Worm (Caenorhabditis elegans): ENCODE data around the gene Y38E10A.22.

The Y38E10A.22 gene

ce11 chrII:12629387-12629786, 48.2 kb downstream of the Y38E10A.22 start, which contains the start of gene Y38E10A.28:
Y38E10A.28 (plus strand) TSS chrII:12629687.
- TF ChIP-seq sem-4 (tag; optimal IDR thresholded peaks at IDR 0.05) (no peak), nhr-25 (tag; optimal IDR thresholded peaks at IDR 0.05) (no peak), nhr-237 (tag; optimal IDR thresholded peaks at IDR 0.05) (no peak), unc-55 (GFP tag; optimal IDR thresholded peaks at IDR 0.05) (no peak), ZK546.5 (tag; optimal IDR thresholded peaks at IDR 0.05) (no peak), egl-27 (tag; optimal IDR thresholded peaks at IDR 0.05) (no peak), ceh-82 (tag; optimal IDR thresholded peaks at IDR 0.05) (no peak)

- TF ChIP-seq sma-9 (GFP tag; optimal IDR thresholded peaks at IDR 0.05) (peak; percentile 37), sma-9 (tag; optimal IDR thresholded peaks at IDR 0.05) (no peak), nhr-11 (tag; optimal IDR thresholded peaks at IDR 0.05) (no peak), peb-1 (tag; optimal IDR thresholded peaks at IDR 0.05) (no peak), nhr-25 (tag; optimal IDR thresholded peaks at IDR 0.05) (peak; percentile 71)
These were observed 49.0 kb downstream of the Y38E10A.22 start, which contains the start of gene nspe-5 for ce11 chrII:12628566-12628965. nspe-5 (plus strand) TSS chrII:12628866.

- TF ChIP-seq mdl-1 (tag; optimal IDR thresholded peaks at IDR 0.05) (no peak), mab-5 (tag; optimal IDR thresholded peaks at IDR 0.05) (no peak), peb-1 (tag; optimal IDR thresholded peaks at IDR 0.05) (no peak), R02D3.7 (tag; optimal IDR thresholded peaks at IDR 0.05) (no peak), ztf-4 (tag; optimal IDR thresholded peaks at IDR 0.05) (no peak), unc-62 (GFP tag; optimal IDR thresholded peaks at IDR 0.05) (no peak), F13H6.1 (tag; optimal IDR thresholded peaks at IDR 0.05) (no peak), snpc-4 (tag; optimal IDR thresholded peaks at IDR 0.05) (no peak), unc-55 (GFP tag; optimal IDR thresholded peaks at IDR 0.05) (no peak), mbf-1 (tag; optimal IDR thresholded peaks at IDR 0.05) (no peak), skn-1 (tag; optimal IDR thresholded peaks at IDR 0.05) (no peak), nhr-77 (tag; optimal IDR thresholded peaks at IDR 0.05) (no peak), dmd-4 (tag; optimal IDR thresholded peaks at IDR 0.05) (no peak)
These were observed 50.7 kb downstream of the Y38E10A.22 start, which contains the start of gene nspe-7 for ce11 chrII:12626887-12627286. nspe-7 (plus strand) TSS chrII:12627187.

- TF ChIP-seq blmp-1 (tag; optimal IDR thresholded peaks at IDR 0.05; ENCODE audit: insufficient read depth) = no peak
- no peak for TF ChIP-seq F13H6.1 (tag; optimal IDR thresholded peaks at IDR 0.05)
- no peak for TF ChIP-seq sma-9 (GFP tag; optimal IDR thresholded peaks at IDR 0.05)
- TF ChIP-seq sma-9 (tag; optimal IDR thresholded peaks at IDR 0.05) = no peak
- no peak for TF ChIP-seq skn-1 (tag; optimal IDR thresholded peaks at IDR 0.05)
- no peak for TF ChIP-seq unc-55 (GFP tag; optimal IDR thresholded peaks at IDR 0.05)
- no peak for TF ChIP-seq nhr-10 (tag; optimal IDR thresholded peaks at IDR 0.05)
- TF ChIP-seq nhr-11 (tag; optimal IDR thresholded peaks at IDR 0.05) = no peak
- TF ChIP-seq nhr-21 (tag; optimal IDR thresholded peaks at IDR 0.05) = no peak
These were observed 51.4 kb downstream of the Y38E10A.22 start for ce11 chrII:12626120-12626624.

ce11 chrII:12625673-12626072, 51.9 kb downstream of the Y38E10A.22 start:
- TF ChIP-seq elt-1 (tag; optimal IDR thresholded peaks at IDR 0.05) (no peak), unc-39 (tag; optimal IDR thresholded peaks at IDR 0.05) (no peak), ceh-16 (tag; optimal IDR thresholded peaks at IDR 0.05) (no peak), ztf-4 (tag; optimal IDR thresholded peaks at IDR 0.05) (no peak), nhr-21 (tag; optimal IDR thresholded peaks at IDR 0.05) (peak; percentile 95), unc-55 (GFP tag; optimal IDR thresholded peaks at IDR 0.05) (no peak), lin-13 (GFP tag; optimal IDR thresholded peaks at IDR 0.05) (no peak), ceh-82 (tag; optimal IDR thresholded peaks at IDR 0.05) (no peak), blmp-1 (tag; optimal IDR thresholded peaks at IDR 0.05; ENCODE audit: insufficient read depth) (peak; percentile 57), nhr-11 (tag; optimal IDR thresholded peaks at IDR 0.05) (no peak), lsy-2 (tag; optimal IDR thresholded peaks at IDR 0.05) (no peak), zag-1 (tag; optimal IDR thresholded peaks at IDR 0.05) (no peak), mdl-1 (tag; optimal IDR thresholded peaks at IDR 0.05) (peak; percentile 52 to 79), sma-9 (GFP tag; optimal IDR thresholded peaks at IDR 0.05) (peak; percentile 98), sma-9 (tag; optimal IDR thresholded peaks at IDR 0.05) (no peak), nhr-23 (tag; optimal IDR thresholded peaks at IDR 0.05) (no peak), ztf-1 (GFP tag; conservative IDR thresholded peaks at IDR 0.05) (no peak), aly-2 (tag; optimal IDR thresholded peaks at IDR 0.05) (no peak), nhr-6 (tag; optimal IDR thresholded peaks at IDR 0.05) (no peak), gmeb-1 (tag; optimal IDR thresholded peaks at IDR 0.05) (peak; percentile 51), crh-2 (tag; optimal IDR thresholded peaks at IDR 0.05) (peak; percentile 27), fos-1 (tag; optimal IDR thresholded peaks at IDR 0.05) (peak; percentile 31), nhr-25 (tag; optimal IDR thresholded peaks at IDR 0.05) (peak; percentile 91), sem-4 (tag; optimal IDR thresholded peaks at IDR 0.05) (no peak), nhr-10 (tag; optimal IDR thresholded peaks at IDR 0.05) (no peak), peb-1 (tag; optimal IDR thresholded peaks at IDR 0.05) (no peak), ama-1 (optimal IDR thresholded peaks at IDR 0.05) (no peak), F13H6.1 (tag; optimal IDR thresholded peaks at IDR 0.05) (no peak), egl-27 (tag; optimal IDR thresholded peaks at IDR 0.05) (peak; percentile 68), R02D3.7 (tag; optimal IDR thresholded peaks at IDR 0.05) (no peak), mab-5 (tag; optimal IDR thresholded peaks at IDR 0.05) (no peak), elt-3 (tag; optimal IDR thresholded peaks at IDR 0.05) (no peak), Y55F3AM.14 (GFP tag; optimal IDR thresholded peaks at IDR 0.05) (no peak), sma-3 (GFP tag; optimal IDR thresholded peaks at IDR 0.05) (peak; percentile 93), nhr-129 (tag; optimal IDR thresholded peaks at IDR 0.05) (peak; percentile 64), ZK546.5 (tag; optimal IDR thresholded peaks at IDR 0.05) (no peak)
